Worm (Caenorhabditis elegans) whole organism, young adult: Measurements from ENCODE around the gene srt-16.

Experiments used
- ceh-27 ChIP-seq: fragments of 200-800 bp; sonication (Bioruptor generic); optimal IDR thresholded peaks from 2 replicates; lab custom pipeline; 2018; ENCODE audit warnings: mild to moderate bottlenecking, missing genetic modification characterization, moderate library complexity, missing compliant biosample characterization
- lin-40 ChIP-seq: sonication (generic microtip); optimal IDR thresholded peaks from 2 replicates; lab custom pipeline; 2016; ENCODE audit warnings: missing genetic modification characterization, mild to moderate bottlenecking, missing compliant biosample characterization, missing genotype, missing genetic modification reagents
- rcor-1 ChIP-seq: fragments of 200-800 bp; sonication (Bioruptor generic); IDR thresholded peaks from 2 replicates; pipeline ENCODE4 v1.3.6; 2022; ENCODE audit warnings: missing genetic modification reagents, missing genetic modification characterization, missing compliant biosample characterization
- unc-62 ChIP-seq: fragments of 150-350 bp; optimal IDR thresholded peaks from 2 replicates; lab custom pipeline; 2014; ENCODE audit warnings: missing biosample characterization, missing genetic modification reagents, missing genetic modification characterization

ce11 chrV:3100527-3100926 is 36.2 kb upstream of the srt-16 start:
- TF ChIP-seq unc-62 (GFP tag; lab: Kevin White, UChicago) = no peak
- no peak for TF ChIP-seq lin-40 (tag; lab: Kevin White, UChicago)
- TF ChIP-seq rcor-1 (GFP tag; lab: Robert Waterston, UW) = no peak
- no peak for TF ChIP-seq ceh-27 (GFP tag; lab: Kevin White, UChicago)
